Fruit fly (Drosophila melanogaster): ENCODE data around the gene PH4alphaMP.

DNA sequence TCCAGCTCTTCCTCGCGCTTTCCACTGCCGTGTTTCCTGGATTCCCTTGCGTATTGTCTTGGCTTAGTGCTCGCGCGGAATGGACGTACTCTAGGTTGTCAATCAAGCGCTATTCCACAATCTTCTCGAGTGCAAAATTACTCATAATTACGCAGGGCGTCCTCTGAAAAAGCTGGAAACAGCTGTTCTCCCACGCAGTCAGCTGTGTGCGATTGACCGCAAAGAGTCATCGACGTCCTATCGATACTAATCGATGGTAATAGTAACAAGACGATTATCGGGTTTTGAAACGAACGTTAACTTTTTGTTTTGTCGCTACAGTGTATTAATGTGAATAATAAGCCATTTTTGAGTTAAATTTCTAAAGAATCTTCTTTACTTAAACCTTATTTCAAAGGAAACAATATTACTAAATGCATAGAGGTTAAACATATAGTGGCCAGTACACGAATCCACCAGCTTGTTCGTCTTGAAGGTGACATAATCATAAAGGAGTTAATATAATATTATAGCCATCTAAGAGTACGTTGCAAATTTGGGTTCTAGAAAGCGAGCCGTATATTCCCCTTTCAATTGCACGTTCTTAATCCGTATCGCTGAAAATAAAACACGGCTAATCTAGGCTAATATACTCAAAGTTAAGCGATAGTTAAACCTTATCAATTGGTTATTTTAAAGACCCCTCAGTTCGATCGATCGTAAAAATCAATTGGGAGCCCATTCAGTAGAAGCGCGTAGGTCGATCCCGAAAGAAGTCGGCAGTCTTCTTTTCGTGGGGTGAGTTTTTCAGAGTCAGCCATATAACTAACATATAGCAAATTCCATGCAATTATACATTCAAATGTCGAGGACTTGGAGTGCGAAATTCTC lies 36.7 kb downstream of the PH4alphaMP start, which contains the start of the genes CG2224 and CDase:
- TF ChIP-seq Snoo (tag; optimal IDR thresholded peaks at IDR 0.05) (no peak), CG15710 (tag; optimal IDR thresholded peaks at IDR 0.05) (no peak), Pif1A (GFP tag; optimal IDR thresholded peaks at IDR 0.05) (no peak), CG4496 (GFP tag; IDR thresholded peaks at IDR 0.05) (no peak)

Measured in whole organism, pupa.